Worm (Caenorhabditis elegans) whole organism, L4 larva: Measurements from ENCODE around the gene K08H2.10.

Experiments used
- D1046.2 ChIP-seq: fragments of 200-800 bp; sonication (Bioruptor generic); IDR thresholded peaks from 2 replicates; pipeline ENCODE4 v1.3.6; 2022; ENCODE audit warnings: missing genetic modification characterization, missing compliant biosample characterization
- F49E8.2 ChIP-seq: sonication (generic microtip); optimal IDR thresholded peaks from 2 replicates; lab custom pipeline; 2016; ENCODE audit warnings: missing compliant biosample characterization, mild to moderate bottlenecking, missing genetic modification characterization, borderline replicate concordance
- T20F7.1 ChIP-seq: fragments of 200-800 bp; sonication (Bioruptor generic); optimal IDR thresholded peaks from 2 replicates; lab custom pipeline; 2018; ENCODE audit warnings: mild to moderate bottlenecking, missing genetic modification characterization, missing compliant biosample characterization
- Y105C5A.15 ChIP-seq: fragments of 200-800 bp; sonication (Bioruptor generic); IDR thresholded peaks from 2 replicates; pipeline ENCODE4 v1.3.6; 2022; ENCODE audit warnings: missing genetic modification characterization, missing compliant biosample characterization
- ZK337.2 ChIP-seq: fragments of 200-800 bp; sonication (Bioruptor generic); IDR thresholded peaks from 2 replicates; pipeline ENCODE4 v1.3.6; 2022; ENCODE audit warnings: missing genetic modification reagents, missing genetic modification characterization, missing compliant biosample characterization
- aha-1 ChIP-seq: fragments of 150-350 bp; peaks from one replicate; lab custom pipeline; 2014; ENCODE audit warnings: missing biosample characterization, missing genetic modification characterization
- aly-2 ChIP-seq: sonication (generic microtip); optimal IDR thresholded peaks from 2 replicates; lab custom pipeline; 2018; ENCODE audit warnings: missing biosample characterization, missing genetic modification characterization
- arid-1 ChIP-seq: fragments of 200-800 bp; sonication (Bioruptor generic); conservative IDR thresholded peaks from 2 replicates; pipeline ENCODE4 v1.3.6; 2022; ENCODE audit warnings: missing genetic modification reagents, missing genetic modification characterization, missing compliant biosample characterization
- attf-4 ChIP-seq: sonication (generic microtip); optimal IDR thresholded peaks from 3 replicates; lab custom pipeline; 2017; ENCODE audit warnings: missing biosample characterization, missing genetic modification characterization
- ceh-28 ChIP-seq: fragments of 150-350 bp; optimal IDR thresholded peaks from 2 replicates; lab custom pipeline; 2014; ENCODE audit warnings: missing biosample characterization, missing genetic modification reagents, missing genetic modification characterization
- ceh-62 ChIP-seq: sonication (generic microtip); optimal IDR thresholded peaks from 2 replicates; lab custom pipeline; 2017; ENCODE audit warnings: missing biosample characterization, missing genetic modification characterization
- ceh-82 ChIP-seq: sonication (generic microtip); optimal IDR thresholded peaks from 2 replicates; lab custom pipeline; 2017; ENCODE audit warnings: missing biosample characterization, missing genetic modification characterization
- ces-1 ChIP-seq: fragments of 150-350 bp; sonication (generic microtip); optimal IDR thresholded peaks from 4 replicates; lab custom pipeline; 2014; ENCODE audit warnings: missing biosample characterization, missing genetic modification reagents, missing genetic modification characterization
- cey-2 ChIP-seq: sonication (generic microtip); optimal IDR thresholded peaks from 3 replicates; lab custom pipeline; 2017; ENCODE audit warnings: missing genetic modification characterization, mild to moderate bottlenecking, missing compliant biosample characterization, antibody characterized with exemption, borderline replicate concordance; ENCODE audit not compliant: insufficient read depth
- daf-19 ChIP-seq: fragments of 200-800 bp; sonication (Bioruptor generic); conservative IDR thresholded peaks from 2 replicates; pipeline ENCODE4 v1.3.6; 2022; ENCODE audit warnings: missing genetic modification characterization, missing compliant biosample characterization
- daf-8 ChIP-seq: fragments of 200-800 bp; sonication (Bioruptor generic); IDR thresholded peaks from 2 replicates; pipeline ENCODE4 v1.3.6; 2022; ENCODE audit warnings: missing genetic modification characterization, missing compliant biosample characterization
- dmd-8 ChIP-seq: fragments of 200-800 bp; sonication (Bioruptor generic); IDR thresholded peaks from 2 replicates; pipeline ENCODE4 v1.3.6; 2022; ENCODE audit warnings: missing genetic modification characterization, missing compliant biosample characterization
- fkh-10 ChIP-seq: fragments of 150-350 bp; optimal IDR thresholded peaks from 2 replicates; lab custom pipeline; 2014; ENCODE audit warnings: missing biosample characterization, missing genetic modification reagents, missing genetic modification characterization
- fos-1 ChIP-seq: fragments of 150-350 bp; optimal IDR thresholded peaks from 2 replicates; lab custom pipeline; 2014; ENCODE audit warnings: missing biosample characterization, missing genetic modification characterization
- gei-8 ChIP-seq: fragments of 200-800 bp; sonication (Bioruptor generic); optimal IDR thresholded peaks from 2 replicates; lab custom pipeline; 2018; ENCODE audit warnings: mild to moderate bottlenecking, missing genetic modification characterization, missing compliant biosample characterization
- hlh-11 ChIP-seq: fragments of 200-800 bp; sonication (Bioruptor generic); optimal IDR thresholded peaks from 2 replicates; lab custom pipeline; 2018; ENCODE audit warnings: mild to moderate bottlenecking, missing genetic modification characterization, missing compliant biosample characterization
- lim-7 ChIP-seq: fragments of 200-800 bp; sonication (Bioruptor generic); IDR thresholded peaks from 2 replicates; pipeline ENCODE4 v1.3.6; 2022; ENCODE audit warnings: missing genetic modification characterization, missing compliant biosample characterization
- lin-1 ChIP-seq: fragments of 200-800 bp; sonication (Bioruptor generic); IDR thresholded peaks from 2 replicates; pipeline ENCODE4 v1.3.6; 2022; ENCODE audit warnings: missing genetic modification reagents, missing genetic modification characterization, missing compliant biosample characterization
- lin-29 ChIP-seq: fragments of 200-800 bp; sonication (Bioruptor generic); IDR thresholded peaks from 2 replicates; pipeline ENCODE4 v1.3.6; 2022; ENCODE audit warnings: missing genetic modification reagents, missing genetic modification characterization, missing compliant biosample characterization
- lin-38 ChIP-seq: fragments of 200-800 bp; sonication (Bioruptor generic); IDR thresholded peaks from 2 replicates; pipeline ENCODE4 v1.3.6; 2022; ENCODE audit warnings: missing genetic modification reagents, missing genetic modification characterization, missing compliant biosample characterization
- lin-39 ChIP-seq: fragments of 150-350 bp; optimal IDR thresholded peaks from 2 replicates; lab custom pipeline; 2014; ENCODE audit warnings: missing biosample characterization, missing genetic modification reagents, missing genetic modification characterization
- lir-3 ChIP-seq: sonication (generic microtip); optimal IDR thresholded peaks from 2 replicates; lab custom pipeline; 2016; ENCODE audit warnings: mild to moderate bottlenecking, missing genetic modification characterization, missing compliant biosample characterization
- mdl-1 ChIP-seq, 2 experiments: fragments of 150-350 bp in 1 of 2; sonication (generic microtip) in 1 of 2; optimal IDR thresholded peaks; 2 replicates each; lab custom pipeline; 2014 to 2017; ENCODE audit warnings: missing biosample characterization in 2 of 2, missing genetic modification characterization in 2 of 2
- mes-2 ChIP-seq: sonication (generic microtip); optimal IDR thresholded peaks from 2 replicates; lab custom pipeline; 2016; ENCODE audit warnings: missing genotype, mild to moderate bottlenecking, missing genetic modification characterization, missing compliant biosample characterization; ENCODE audit not compliant: poor library complexity, severe bottlenecking
- mxl-2 ChIP-seq: fragments of 200-800 bp; sonication (Bioruptor generic); conservative IDR thresholded peaks from 2 replicates; pipeline ENCODE4 v1.3.6; 2022; ENCODE audit warnings: missing genetic modification reagents, missing genetic modification characterization, missing compliant biosample characterization
- mxl-3 ChIP-seq: fragments of 200-800 bp; sonication (Bioruptor generic); optimal IDR thresholded peaks from 2 replicates; lab custom pipeline; 2018; ENCODE audit warnings: mild to moderate bottlenecking, missing genetic modification characterization, missing compliant biosample characterization
- nhr-111 ChIP-seq: fragments of 200-800 bp; sonication (Bioruptor generic); optimal IDR thresholded peaks from 2 replicates; lab custom pipeline; 2018; ENCODE audit warnings: mild to moderate bottlenecking, missing genetic modification characterization, missing compliant biosample characterization
- nhr-237 ChIP-seq: sonication (generic microtip); optimal IDR thresholded peaks from 2 replicates; lab custom pipeline; 2017; ENCODE audit warnings: missing biosample characterization, missing genetic modification characterization
- nhr-25 ChIP-seq: sonication (generic microtip); optimal IDR thresholded peaks from 2 replicates; lab custom pipeline; 2017; ENCODE audit warnings: missing genetic modification characterization, mild to moderate bottlenecking, missing compliant biosample characterization, antibody characterized with exemption, moderate library complexity, borderline replicate concordance; ENCODE audit not compliant: insufficient read depth
- nhr-28 ChIP-seq: fragments of 150-350 bp; optimal IDR thresholded peaks from 2 replicates; lab custom pipeline; 2014; ENCODE audit warnings: missing biosample characterization, missing genetic modification characterization
- nhr-41 ChIP-seq: fragments of 200-800 bp; sonication (Bioruptor generic); IDR thresholded peaks from 2 replicates; pipeline ENCODE4 v1.3.6; 2022; ENCODE audit warnings: missing genetic modification reagents, missing genetic modification characterization, missing compliant biosample characterization
- nhr-42 ChIP-seq: fragments of 200-800 bp; sonication (Bioruptor generic); IDR thresholded peaks from 2 replicates; pipeline ENCODE4 v1.3.6; 2022; ENCODE audit warnings: missing genetic modification characterization, missing compliant biosample characterization
- nhr-48 ChIP-seq: sonication (generic microtip); optimal IDR thresholded peaks from 2 replicates; lab custom pipeline; 2016; ENCODE audit warnings: mild to moderate bottlenecking, missing genetic modification characterization, missing compliant biosample characterization
- nhr-6 ChIP-seq: fragments of 150-350 bp; optimal IDR thresholded peaks from 2 replicates; lab custom pipeline; 2014; ENCODE audit warnings: missing biosample characterization, missing genetic modification characterization
- nhr-77 ChIP-seq: fragments of 150-350 bp; optimal IDR thresholded peaks from 2 replicates; lab custom pipeline; 2014; ENCODE audit warnings: missing biosample characterization, missing genetic modification characterization
- php-3 ChIP-seq: fragments of 200-800 bp; sonication (Bioruptor generic); IDR thresholded peaks from 2 replicates; pipeline ENCODE4 v1.3.6; 2022; ENCODE audit warnings: missing genetic modification reagents, missing genetic modification characterization, missing compliant biosample characterization
- pqm-1 ChIP-seq: sonication (generic microtip); optimal IDR thresholded peaks from 2 replicates; lab custom pipeline; 2017; ENCODE audit warnings: missing biosample characterization, missing genetic modification characterization
- skn-1 ChIP-seq: fragments of 150-350 bp; optimal IDR thresholded peaks from 2 replicates; lab custom pipeline; 2014; ENCODE audit warnings: missing biosample characterization, missing genetic modification characterization
- snpc-4 ChIP-seq: fragments of 150-350 bp; optimal IDR thresholded peaks from 2 replicates; lab custom pipeline; 2014; ENCODE audit warnings: missing biosample characterization, missing genetic modification characterization
- spr-1 ChIP-seq: sonication (generic microtip); optimal IDR thresholded peaks from 2 replicates; lab custom pipeline; 2016; ENCODE audit warnings: mild to moderate bottlenecking, missing genetic modification characterization, missing compliant biosample characterization
- tra-1 ChIP-seq: fragments of 200-800 bp; sonication (Bioruptor generic); IDR thresholded peaks from 2 replicates; pipeline ENCODE4 v1.3.6; 2022; ENCODE audit warnings: missing genetic modification reagents, missing genetic modification characterization, missing compliant biosample characterization
- unc-130 ChIP-seq: sonication (generic microtip); optimal IDR thresholded peaks from 2 replicates; lab custom pipeline; 2016; ENCODE audit warnings: missing genetic modification reagents, missing genetic modification characterization, missing compliant biosample characterization
- zag-1 ChIP-seq: fragments of 150-350 bp; optimal IDR thresholded peaks from 2 replicates; lab custom pipeline; 2014; ENCODE audit warnings: missing biosample characterization, missing genetic modification characterization
- zfp-2 ChIP-seq: sonication (generic microtip); optimal IDR thresholded peaks from 2 replicates; lab custom pipeline; 2016; ENCODE audit warnings: mild to moderate bottlenecking, missing genetic modification characterization, missing compliant biosample characterization

Gene K08H2.10

ce11 chrX:13224608-13225007 is 33.0 kb upstream of the K08H2.10 start, which contains the start of gene skr-19:
skr-19 (minus strand) TSS chrX:13224708.
- TF ChIP-seq cey-2 (no peak), aha-1 (tag; lab: Kevin White, UChicago) (peak; percentile 9)

DNA sequence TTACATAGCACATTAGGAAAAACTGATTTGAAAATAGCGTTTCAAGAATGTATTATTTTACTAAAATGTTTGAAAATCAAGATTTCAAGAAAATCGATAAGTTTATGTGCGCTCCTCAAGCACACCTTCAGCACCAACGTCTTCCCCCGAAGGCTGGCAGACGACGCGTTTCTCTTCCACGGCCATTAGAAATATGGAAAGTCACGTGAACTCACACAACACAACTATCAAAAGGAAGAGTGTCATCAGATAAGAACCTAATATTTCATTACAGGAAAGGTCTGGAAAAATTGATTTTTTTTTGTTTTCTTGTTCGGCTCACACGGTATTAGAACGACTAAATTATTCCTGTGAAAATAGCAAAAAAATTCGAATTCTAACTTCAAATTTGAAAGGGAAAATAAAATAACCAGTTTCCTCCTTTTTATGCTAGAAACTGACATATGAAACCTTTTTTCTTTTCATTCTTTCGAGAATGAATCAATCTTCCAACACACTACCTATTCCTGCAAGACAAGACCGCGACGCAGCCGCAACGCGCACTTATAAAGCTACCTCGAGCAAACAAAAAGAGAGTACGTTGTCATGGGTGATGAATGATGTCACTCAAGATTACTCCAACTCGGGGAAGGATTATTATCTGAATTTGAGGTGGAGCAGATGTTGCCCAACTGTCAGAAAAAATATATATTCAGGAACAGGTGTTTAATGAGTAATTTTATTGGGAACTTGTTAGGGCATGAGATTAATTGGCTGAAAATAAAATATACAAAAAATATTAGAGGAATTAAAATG is 32.3 kb upstream of the K08H2.10 start:
- TF ChIP-seq pqm-1 (tag; lab: Kevin White, UChicago) (peak; percentile 13), mes-2 (peak; percentile 61), D1046.2 (no peak), zfp-2 (tag; lab: Kevin White, UChicago) (no peak), aly-2 (tag; lab: Kevin White, UChicago) (no peak), mxl-3 (GFP tag; lab: Kevin White, UChicago) (peak; percentile 34), mxl-2 (GFP tag; lab: Robert Waterston, UW) (no peak), php-3 (GFP tag; lab: Robert Waterston, UW) (0 out of 2 replicates have a peak, but pooled peaks have one; percentile 33), nhr-48 (tag; lab: Kevin White, UChicago) (no peak), skn-1 (tag; lab: Kevin White, UChicago) (no peak), lin-39 (tag; lab: Kevin White, UChicago) (no peak), daf-19 (GFP tag; lab: Robert Waterston, UW) (no peak), nhr-42 (GFP tag; lab: Robert Waterston, UW) (no peak), ceh-82 (tag; lab: Kevin White, UChicago) (no peak), gei-8 (GFP tag; lab: Kevin White, UChicago) (no peak), nhr-6 (peak; percentile 40), dmd-8 (GFP tag; lab: Robert Waterston, UW) (no peak), lin-29 (GFP tag; lab: Robert Waterston, UW) (no peak), aha-1 (tag; lab: Kevin White, UChicago) (no peak), lir-3 (tag; lab: Kevin White, UChicago) (no peak), ceh-62 (no peak), nhr-25 (tag; lab: Kevin White, UChicago) (no peak), lim-7 (GFP tag; lab: Robert Waterston, UW) (no peak), Y105C5A.15 (GFP tag; lab: Robert Waterston, UW) (no peak), unc-130 (GFP tag; lab: Kevin White, UChicago) (no peak), hlh-11 (tag; lab: Kevin White, UChicago) (peak; percentile 55), zag-1 (no peak), fkh-10 (GFP tag; lab: Kevin White, UChicago) (no peak), daf-8 (GFP tag; lab: Robert Waterston, UW) (no peak), nhr-77 (tag; lab: Kevin White, UChicago) (no peak), lin-38 (GFP tag; lab: Robert Waterston, UW) (no peak), T20F7.1 (GFP tag; lab: Kevin White, UChicago) (no peak), mdl-1 (tag; optimal IDR thresholded peaks at IDR 0.05; lab: Kevin White, UChicago) (no peak), tra-1 (GFP tag; lab: Robert Waterston, UW) (no peak), ZK337.2 (GFP tag; lab: Robert Waterston, UW) (no peak), nhr-28 (tag; lab: Kevin White, UChicago) (peak; percentile 46), arid-1 (GFP tag; lab: Robert Waterston, UW) (no peak), nhr-41 (GFP tag; lab: Robert Waterston, UW) (no peak), ces-1 (GFP tag; lab: Kevin White, UChicago) (no peak), lin-1 (GFP tag; lab: Robert Waterston, UW) (no peak), snpc-4 (tag; lab: Kevin White, UChicago) (no peak), nhr-237 (tag; lab: Kevin White, UChicago) (no peak), ceh-28 (tag; lab: Kevin White, UChicago) (no peak), nhr-111 (GFP tag; lab: Kevin White, UChicago) (no peak), attf-4 (tag; lab: Kevin White, UChicago) (no peak), spr-1 (tag; lab: Kevin White, UChicago) (no peak), fos-1 (tag; lab: Kevin White, UChicago) (no peak), F49E8.2 (tag; lab: Kevin White, UChicago) (no peak)
